Worm (Caenorhabditis elegans): ENCODE measurements around the gene F44E5.1.
A peak's percentile ranks its signal among the peaks of the same experiment; 100 is the strongest.

Gene F44E5.1

DNA sequence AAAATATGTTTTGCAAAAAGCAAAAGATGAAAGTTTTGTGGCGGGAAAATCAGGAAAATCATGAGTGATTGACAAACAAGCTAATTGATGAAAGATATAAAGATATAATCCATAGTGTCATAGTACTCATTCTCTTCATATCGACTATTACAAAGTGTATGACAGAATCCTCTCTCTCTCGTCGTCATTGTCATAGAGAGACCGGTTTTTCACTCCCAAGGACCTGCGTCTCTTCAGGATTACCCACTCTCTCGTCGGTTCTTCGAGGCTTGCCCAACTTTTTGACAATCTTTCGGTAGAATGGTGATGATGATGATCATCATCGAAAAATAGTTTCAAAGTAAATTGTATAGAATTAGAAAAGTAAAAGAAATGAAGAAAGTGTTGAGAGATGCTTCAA is 37.0 kb downstream of the F44E5.1 start (continued):
- TF ChIP-seq aha-1 (tag): peak; percentile 12
- no peak for TF ChIP-seq lin-29 (GFP tag; IDR thresholded peaks at IDR 0.05)
- no peak for TF ChIP-seq zag-1 (tag; optimal IDR thresholded peaks at IDR 0.05)
- no peak for TF ChIP-seq mdt-29 (GFP tag; IDR thresholded peaks at IDR 0.05)
- peak; percentile 48 for TF ChIP-seq nhr-28 (tag; optimal IDR thresholded peaks at IDR 0.05)
- peak; percentile 49 for TF ChIP-seq mxl-3 (GFP tag; optimal IDR thresholded peaks at IDR 0.05)
- no peak for TF ChIP-seq mes-2 (tag; optimal IDR thresholded peaks at IDR 0.05; ENCODE audit: poor library complexity, severe bottlenecking)
- TF ChIP-seq ceh-28 (tag; optimal IDR thresholded peaks at IDR 0.05): no peak
- no peak for TF ChIP-seq snpc-1.2 (GFP tag; IDR thresholded peaks at IDR 0.05)
- TF ChIP-seq hlh-30 (tag; optimal IDR thresholded peaks at IDR 0.05; ENCODE audit: insufficient read depth): peak; percentile 39
- TF ChIP-seq spr-1 (tag; optimal IDR thresholded peaks at IDR 0.05): peak; percentile 9

- TF ChIP-seq Y75B8A.6 (GFP tag; IDR thresholded peaks at IDR 0.05): no peak
- TF ChIP-seq zip-2 (tag; optimal IDR thresholded peaks at IDR 0.05): no peak
- TF ChIP-seq nhr-102 (tag; optimal IDR thresholded peaks at IDR 0.05): no peak
- TF ChIP-seq mep-1 (tag; optimal IDR thresholded peaks at IDR 0.05): no peak
- no peak for TF ChIP-seq duxl-1 (tag; optimal IDR thresholded peaks at IDR 0.05; ENCODE audit: poor library complexity)
- no peak for TF ChIP-seq ceh-28 (tag; optimal IDR thresholded peaks at IDR 0.05)
- no peak for TF ChIP-seq dve-1 (tag; optimal IDR thresholded peaks at IDR 0.05; ENCODE audit: insufficient read depth)
- TF ChIP-seq nhr-25 (tag; optimal IDR thresholded peaks at IDR 0.05; ENCODE audit: borderline replicate concordance, insufficient read depth): no peak
- TF ChIP-seq vab-7 (GFP tag; IDR thresholded peaks at IDR 0.05): no peak
- TF ChIP-seq gei-8 (GFP tag; optimal IDR thresholded peaks at IDR 0.05): no peak
- TF ChIP-seq nhr-42 (GFP tag; IDR thresholded peaks at IDR 0.05): no peak
- TF ChIP-seq zfp-3 (GFP tag; conservative IDR thresholded peaks at IDR 0.05): no peak
- TF ChIP-seq attf-4 (tag; optimal IDR thresholded peaks at IDR 0.05): no peak
- no peak for TF ChIP-seq arid-1 (GFP tag; conservative IDR thresholded peaks at IDR 0.05)
- TF ChIP-seq madf-5 (GFP tag; IDR thresholded peaks at IDR 0.05): no peak
- TF ChIP-seq nhr-10 (tag; optimal IDR thresholded peaks at IDR 0.05): no peak
Observed at ce11 chrII:11733850-11734249, 40.5 kb downstream of the F44E5.1 start.

DNA sequence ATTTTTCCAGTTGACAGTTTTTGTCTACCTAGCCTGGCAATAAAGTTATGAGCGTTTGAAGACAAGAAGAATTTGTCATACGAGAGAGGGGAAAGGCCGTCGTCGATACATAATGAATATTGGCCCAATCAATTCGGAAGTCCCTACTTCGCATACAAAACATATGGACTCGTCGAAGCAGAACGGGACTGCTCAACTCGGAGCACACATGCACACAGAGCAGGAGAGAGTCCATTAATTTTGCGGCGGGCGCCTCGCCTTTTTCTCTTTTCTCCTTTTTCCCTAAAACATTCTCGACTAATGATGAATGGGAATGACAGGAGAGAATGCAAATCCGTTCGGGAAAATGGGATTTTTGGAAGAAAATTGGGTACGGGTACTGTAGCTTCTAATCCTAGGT is 41.8 kb downstream of the F44E5.1 start, which contains the start of gene F13D12.8:
TSS of gene F13D12.8 (minus strand) at position 82 of the 400 bp plus-strand sequence.
- TF ChIP-seq dve-1 (tag; optimal IDR thresholded peaks at IDR 0.05; ENCODE audit: insufficient read depth) (no peak), fkh-10 (GFP tag; optimal IDR thresholded peaks at IDR 0.05) (no peak), mep-1 (tag; optimal IDR thresholded peaks at IDR 0.05) (no peak), daf-12 (tag; optimal IDR thresholded peaks at IDR 0.05) (no peak), vab-7 (GFP tag; IDR thresholded peaks at IDR 0.05) (no peak), hmg-1.1 (GFP tag; IDR thresholded peaks at IDR 0.05) (0 out of 2 replicates have a peak, but pooled peaks have one; percentile 19), snpc-1.2 (GFP tag; IDR thresholded peaks at IDR 0.05) (no peak)

ce11 chrII:11731174-11731724 is 43.1 kb downstream of the F44E5.1 start:
- TF ChIP-seq duxl-1 (tag; optimal IDR thresholded peaks at IDR 0.05; ENCODE audit: poor library complexity) (peak; percentile 69), ces-1 (GFP tag; optimal IDR thresholded peaks at IDR 0.05) (no peak), arid-1 (GFP tag; conservative IDR thresholded peaks at IDR 0.05) (0 out of 2 replicates have a peak, but pooled peaks have one; percentile 23), zip-2 (tag; optimal IDR thresholded peaks at IDR 0.05) (no peak), daf-16 (GFP tag; optimal IDR thresholded peaks at IDR 0.05) (no peak), daf-16 (tag; optimal IDR thresholded peaks at IDR 0.05) (peak; percentile 35), hlh-11 (tag; optimal IDR thresholded peaks at IDR 0.05) (peak; percentile 32), ctbp-1 (GFP tag; IDR thresholded peaks at IDR 0.05) (no peak), T26A8.4 (GFP tag; IDR thresholded peaks at IDR 0.05) (no peak), rbr-2 (tag; optimal IDR thresholded peaks at IDR 0.05) (peak; percentile 21), lin-13 (GFP tag; optimal IDR thresholded peaks at IDR 0.05) (no peak), nhr-102 (tag; optimal IDR thresholded peaks at IDR 0.05) (peak; percentile 67), attf-4 (tag; optimal IDR thresholded peaks at IDR 0.05) (no peak), aha-1 (tag) (peak; percentile 81), unc-39 (tag; optimal IDR thresholded peaks at IDR 0.05) (no peak), D1046.2 (GFP tag; IDR thresholded peaks at IDR 0.05) (0 out of 2 replicates have a peak, but pooled peaks have one; percentile 17), snpc-4 (tag; optimal IDR thresholded peaks at IDR 0.05) (no peak), spr-1 (tag; optimal IDR thresholded peaks at IDR 0.05) (peak; percentile 82), dve-1 (tag; optimal IDR thresholded peaks at IDR 0.05; ENCODE audit: insufficient read depth) (peak; percentile 16), nhr-42 (GFP tag; IDR thresholded peaks at IDR 0.05) (0 out of 2 replicates have a peak, but pooled peaks have one; percentile 51), mes-2 (tag; optimal IDR thresholded peaks at IDR 0.05; ENCODE audit: poor library complexity, severe bottlenecking) (peak; percentile 11), lin-38 (GFP tag; IDR thresholded peaks at IDR 0.05) (peak; percentile 65), fos-1 (tag; optimal IDR thresholded peaks at IDR 0.05) (no peak), tra-1 (GFP tag; IDR thresholded peaks at IDR 0.05) (0 out of 2 replicates have a peak, but pooled peaks have one; percentile 13)
